Worm (Caenorhabditis elegans): ENCODE results near the gene nuaf-3.
"Not testable (repeated sequence)": the region's sequence is repeated elsewhere in the genome, so short reads cannot be mapped to it uniquely, and the experiment has no call there.

Gene nuaf-3

ce11 chrIV:11183013-11183412, 1.1 kb upstream of the nuaf-3 start, which contains the start of gene prx-14:
Gene prx-14, plus strand, starts transcription at chrIV:11183132.
- TF ChIP-seq pha-4 (GFP tag; IDR thresholded peaks at IDR 0.05), result peak; percentile 37; the same call in 1 of the 2 replicates
- no peak for TF ChIP-seq pha-4 (tag; optimal IDR thresholded peaks at IDR 0.05)
- no peak for TF ChIP-seq Y75B8A.6 (GFP tag; IDR thresholded peaks at IDR 0.05)
- peak; percentile 14 for TF ChIP-seq mep-1 (tag; optimal IDR thresholded peaks at IDR 0.05)
- peak; percentile 5 for TF ChIP-seq dve-1 (tag; optimal IDR thresholded peaks at IDR 0.05; ENCODE audit: insufficient read depth)
- TF ChIP-seq nhr-41 (GFP tag; IDR thresholded peaks at IDR 0.05), result no peak
- TF ChIP-seq aha-1 (tag), result peak; percentile 88
- TF ChIP-seq tag-97 (GFP tag; IDR thresholded peaks at IDR 0.05), result no peak
- TF ChIP-seq zfp-3 (GFP tag; conservative IDR thresholded peaks at IDR 0.05), result 0 out of 2 replicates have a peak, but pooled peaks have one; percentile 61
- peak; percentile 40 for TF ChIP-seq lin-38 (GFP tag; IDR thresholded peaks at IDR 0.05)
- peak; percentile 41 for TF ChIP-seq ama-1 (optimal IDR thresholded peaks at IDR 0.05)
- TF ChIP-seq php-3 (GFP tag; IDR thresholded peaks at IDR 0.05), result 0 out of 2 replicates have a peak, but pooled peaks have one; percentile 25
- peak; percentile 11 for TF ChIP-seq pqm-1 (tag; optimal IDR thresholded peaks at IDR 0.05)
- TF ChIP-seq nhr-48 (tag; optimal IDR thresholded peaks at IDR 0.05), result peak; percentile 5

DNA sequence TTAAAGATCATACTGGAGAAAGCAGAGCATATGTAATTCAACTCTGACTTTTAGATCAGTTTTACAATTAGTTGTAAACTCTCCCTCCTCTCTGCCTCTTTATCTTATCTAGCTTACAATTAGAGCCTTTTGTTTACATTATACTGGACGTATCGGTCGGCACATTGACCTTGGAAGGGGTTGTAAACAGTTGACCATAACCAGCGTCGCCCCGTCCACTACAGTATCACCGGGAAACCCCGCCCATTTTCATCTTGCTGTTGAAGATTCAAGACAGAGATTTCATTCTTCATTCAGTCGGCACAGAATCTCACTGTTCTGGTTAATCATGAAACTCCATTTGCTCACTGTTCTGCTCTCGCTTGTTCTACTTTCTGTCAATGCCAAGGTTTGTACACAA, 2.6 kb downstream of the nuaf-3 start, which contains the start of gene sdz-27:
Gene sdz-27 (plus strand): TSS at position 301 of the 400 bp plus-strand sequence.
- no peak for TF ChIP-seq lin-29 (GFP tag; IDR thresholded peaks at IDR 0.05)
- TF ChIP-seq unc-62 (GFP tag; optimal IDR thresholded peaks at IDR 0.05 in 1 of 2), result peak in 1 of 2 experiments; percentile 29
- TF ChIP-seq unc-62 (tag; optimal IDR thresholded peaks at IDR 0.05), result no peak

ce11 chrIV:11189411-11189810, 5.3 kb downstream of the nuaf-3 start, which contains the start of gene fbxb-79:
Gene fbxb-79, minus strand, starts transcription at chrIV:11189511.
- no peak for TF ChIP-seq lin-13 (GFP tag; optimal IDR thresholded peaks at IDR 0.05)

ce11 chrIV:11196866-11197265, 12.8 kb downstream of the nuaf-3 start:
- TF ChIP-seq F26F4.8 (GFP tag; conservative IDR thresholded peaks at IDR 0.05) (peak; percentile 79), pha-4 (GFP tag; IDR thresholded peaks at IDR 0.05) (peak; percentile 70; the same call in 1 of the 2 replicates), madf-5 (GFP tag; IDR thresholded peaks at IDR 0.05) (0 out of 4 replicates have a peak, but pooled peaks of 1 of the 2 experiments have one; percentile 50), ctbp-1 (GFP tag; IDR thresholded peaks at IDR 0.05) (peak; percentile 62; the same call in 1 of the 2 replicates), D1046.2 (GFP tag; IDR thresholded peaks at IDR 0.05) (peak; percentile 66; the same call in 1 of the 2 replicates), nhr-42 (GFP tag; IDR thresholded peaks at IDR 0.05) (0 out of 2 replicates have a peak, but pooled peaks have one; percentile 32), F44E2.7 (GFP tag; IDR thresholded peaks at IDR 0.05) (peak; percentile 58; the same call in 1 of the 2 replicates), ZK337.2 (GFP tag; IDR thresholded peaks at IDR 0.05) (peak; percentile 73), snpc-1.2 (GFP tag; IDR thresholded peaks at IDR 0.05) (peak; percentile 80), vab-7 (GFP tag; IDR thresholded peaks at IDR 0.05) (peak; percentile 78), nhr-41 (GFP tag; IDR thresholded peaks at IDR 0.05) (0 out of 2 replicates have a peak, but pooled peaks have one; percentile 60), hmg-1.1 (GFP tag; IDR thresholded peaks at IDR 0.05) (peak; percentile 71), dmd-8 (GFP tag; IDR thresholded peaks at IDR 0.05) (peak; percentile 76), zfp-3 (GFP tag; conservative IDR thresholded peaks at IDR 0.05) (peak; percentile 66; the same call in 1 of the 2 replicates)
- TF ChIP-seq pha-4 (tag; optimal IDR thresholded peaks at IDR 0.05), result not testable (repeated sequence)

DNA sequence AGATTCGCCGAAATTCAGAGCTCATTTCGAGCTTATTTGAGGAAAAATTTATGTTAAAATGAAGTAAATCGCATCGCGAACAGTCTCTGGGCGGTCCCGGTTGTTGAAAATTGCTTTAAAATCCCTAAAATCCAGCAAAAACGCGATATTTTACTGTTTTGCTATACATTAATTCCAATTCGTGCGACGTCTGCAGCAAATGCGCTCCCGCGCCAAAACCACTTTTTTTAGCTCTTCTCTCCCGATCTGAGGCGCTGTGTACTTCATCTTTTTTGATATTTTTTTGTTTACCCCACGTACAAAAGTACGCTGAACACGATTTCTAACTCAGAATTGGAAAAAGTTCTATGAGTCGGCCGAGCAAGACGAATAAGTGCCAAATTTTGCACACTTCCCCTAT, 14.9 kb downstream of the nuaf-3 start, which contains the start of gene R07H5.16:
Gene R07H5.16 (plus strand): TSS at position 348 of the 400 bp plus-strand sequence.
- TF ChIP-seq vab-7 (GFP tag; IDR thresholded peaks at IDR 0.05) (peak; percentile 65), lin-38 (GFP tag; IDR thresholded peaks at IDR 0.05) (peak; percentile 92), mes-2 (tag; optimal IDR thresholded peaks at IDR 0.05; ENCODE audit: poor library complexity, severe bottlenecking) (peak; percentile 37), madf-9 (GFP tag; conservative IDR thresholded peaks at IDR 0.05) (0 out of 2 replicates have a peak, but pooled peaks have one; percentile 36)
